Worm (Caenorhabditis elegans) whole organism, early embryonic: ENCODE measurements around the gene C10C5.3.

Experiments used
- F13C5.2 ChIP-seq: sonication (generic microtip); optimal IDR thresholded peaks from 2 replicates; lab custom pipeline; 2017; ENCODE audit warnings: mild to moderate bottlenecking, missing genetic modification characterization, inconsistent platforms, missing compliant biosample characterization
- aly-1 ChIP-seq: sonication (generic microtip); optimal IDR thresholded peaks from 2 replicates; lab custom pipeline; 2016; ENCODE audit warnings: missing genetic modification characterization, missing compliant biosample characterization
- ama-1 ChIP-seq: fragments of 150-350 bp; optimal IDR thresholded peaks from 2 replicates; lab custom pipeline; 2014
- ceh-13 ChIP-seq: fragments of 200-800 bp; sonication (Bioruptor generic); optimal IDR thresholded peaks from 2 replicates; lab custom pipeline; 2018; ENCODE audit warnings: mild to moderate bottlenecking, missing genetic modification characterization, missing compliant biosample characterization
- ets-7 ChIP-seq: sonication (generic microtip); optimal IDR thresholded peaks from 2 replicates; lab custom pipeline; 2016; ENCODE audit warnings: missing genotype, missing genetic modification characterization, missing compliant biosample characterization
- flt-1 ChIP-seq: fragments of 200-800 bp; sonication (Bioruptor generic); IDR thresholded peaks from 2 replicates; pipeline ENCODE4 v1.3.6; 2022; ENCODE audit warnings: missing genetic modification characterization, missing compliant biosample characterization
- hmbx-1 ChIP-seq: sonication (generic microtip); optimal IDR thresholded peaks from 2 replicates; lab custom pipeline; 2016; ENCODE audit warnings: mild to moderate bottlenecking, missing genetic modification characterization, missing compliant biosample characterization
- hmg-4 ChIP-seq: fragments of 200-800 bp; sonication (Bioruptor generic); optimal IDR thresholded peaks from 2 replicates; lab custom pipeline; 2018; ENCODE audit warnings: mild to moderate bottlenecking, missing genetic modification characterization, missing compliant biosample characterization
- hnd-1 ChIP-seq: sonication (generic microtip); optimal IDR thresholded peaks from 2 replicates; lab custom pipeline; 2016; ENCODE audit warnings: missing genetic modification characterization, missing compliant biosample characterization
- pes-1 ChIP-seq: fragments of 200-800 bp; sonication (Bioruptor generic); IDR thresholded peaks from 2 replicates; pipeline ENCODE4 v1.3.6; 2022; ENCODE audit warnings: missing genetic modification reagents, missing genetic modification characterization, missing compliant biosample characterization
- tbx-11 ChIP-seq: fragments of 200-800 bp; sonication (Bioruptor generic); IDR thresholded peaks from 2 replicates; pipeline ENCODE4 v1.3.6; 2022; ENCODE audit warnings: missing genetic modification characterization, missing compliant biosample characterization
- tbx-37 ChIP-seq: fragments of 200-800 bp; sonication (Bioruptor generic); conservative IDR thresholded peaks from 2 replicates; pipeline ENCODE4 v1.3.6; 2022; ENCODE audit warnings: missing genetic modification reagents, missing genetic modification characterization, missing compliant biosample characterization
- tra-4 ChIP-seq: sonication (generic microtip); optimal IDR thresholded peaks from 2 replicates; lab custom pipeline; 2017; ENCODE audit warnings: missing genetic modification characterization, missing compliant biosample characterization

DNA sequence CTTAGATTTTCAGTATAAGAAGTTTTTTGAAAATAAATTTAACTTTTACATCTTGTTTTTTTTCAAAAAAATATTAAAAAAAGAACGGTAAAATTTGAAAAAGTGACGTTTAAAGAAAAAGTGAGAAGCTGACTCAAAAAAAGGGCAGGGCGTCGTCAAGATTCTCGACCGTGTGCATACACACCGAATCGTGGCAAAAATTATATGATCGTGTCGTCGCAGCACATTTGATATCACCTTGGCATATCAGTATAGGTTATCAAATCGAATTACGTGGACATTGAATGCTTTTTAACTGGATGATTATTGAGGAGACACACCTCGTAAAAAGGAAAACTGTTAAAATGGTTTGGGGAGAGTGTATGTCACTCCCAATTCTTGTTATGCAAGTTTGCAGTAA is 41.6 kb upstream of the C10C5.3 start:
- TF ChIP-seq ama-1 (lab: Kevin White, UChicago) = no peak
- no peak for TF ChIP-seq F13C5.2
- no peak for TF ChIP-seq ets-7 (tag; lab: Kevin White, UChicago)
- no peak for TF ChIP-seq ceh-13 (GFP tag; lab: Kevin White, UChicago)
- TF ChIP-seq hmg-4 (GFP tag; lab: Kevin White, UChicago) = no peak
- TF ChIP-seq aly-1 (tag; lab: Kevin White, UChicago) = no peak
- no peak for TF ChIP-seq pes-1 (GFP tag; lab: Robert Waterston, UW)
- TF ChIP-seq hmbx-1 (tag; lab: Kevin White, UChicago) = no peak
- TF ChIP-seq hnd-1 = no peak
- TF ChIP-seq tbx-11 (GFP tag; lab: Robert Waterston, UW) = no peak
- no peak for TF ChIP-seq tbx-37 (GFP tag; lab: Robert Waterston, UW)
- TF ChIP-seq flt-1 (GFP tag; lab: Robert Waterston, UW) = no peak
- no peak for TF ChIP-seq tra-4 (tag; lab: Kevin White, UChicago)
